Fruit fly (Drosophila melanogaster): Measurements from ENCODE around the gene Msp300.

The Msp300 gene

dm6 chr2L:5092992-5093695 is 7.5 kb upstream of the Msp300 start, which contains the start of gene Pgant5 (continued):
- TF ChIP-seq aop (GFP tag; IDR thresholded peaks at IDR 0.05) (no peak), CG15479 (GFP tag; optimal IDR thresholded peaks at IDR 0.05) (peak; percentile 79), CG1233 (GFP tag; optimal IDR thresholded peaks at IDR 0.05) (peak; percentile 18), exex (tag; optimal IDR thresholded peaks at IDR 0.05) (peak; percentile 15), CG5245 (GFP tag; optimal IDR thresholded peaks at IDR 0.05) (no peak), CG14860 (GFP tag; IDR thresholded peaks at IDR 0.05; ENCODE audit: partially characterized antibody) (peak; percentile 61; the same call in 1 of the 3 replicates), CG1603 (tag; optimal IDR thresholded peaks at IDR 0.05) (peak; percentile 7), CG3163 (GFP tag; optimal IDR thresholded peaks at IDR 0.05) (peak; percentile 35), amos (GFP tag; IDR thresholded peaks at IDR 0.05; ENCODE audit: partially characterized antibody) (peak; percentile 10), tin (GFP tag; optimal IDR thresholded peaks at IDR 0.05) (no peak), MBD-R2 (GFP tag; IDR thresholded peaks at IDR 0.05) (peak; percentile 24; the same call in 1 of the 2 replicates), tx (GFP tag; optimal IDR thresholded peaks at IDR 0.05) (peak; percentile 3), CG4707 (GFP tag; optimal IDR thresholded peaks at IDR 0.05) (no peak), Xbp1 (GFP tag; optimal IDR thresholded peaks at IDR 0.05) (no peak), sens (GFP tag) (peak; percentile 80), z (GFP tag; IDR thresholded peaks at IDR 0.05) (0 out of 3 replicates have a peak, but pooled peaks have one; percentile 17), CG6654 (GFP tag; optimal IDR thresholded peaks at IDR 0.05) (no peak), klu (GFP tag; IDR thresholded peaks at IDR 0.05) (0 out of 2 replicates have a peak, but pooled peaks have one; percentile 12), Trl (optimal IDR thresholded peaks at IDR 0.05) (peak; percentile 31 to 69), Trl (GFP tag; optimal IDR thresholded peaks at IDR 0.05) (peak; percentile 15), Rfx (GFP tag; IDR thresholded peaks at IDR 0.05) (peak; percentile 20; the same call in 1 of the 2 replicates), CG4404 (GFP tag; IDR thresholded peaks at IDR 0.05) (no peak), Hr39 (optimal IDR thresholded peaks at IDR 0.05) (no peak), inv (GFP tag; IDR thresholded peaks at IDR 0.05; ENCODE audit: partially characterized antibody) (peak; percentile 20; the same call in 1 of the 2 replicates), Drgx (GFP tag; IDR thresholded peaks at IDR 0.05) (peak; percentile 28; the same call in 1 of the 2 replicates), insv (GFP tag; optimal IDR thresholded peaks at IDR 0.05) (peak in 1 of 2 experiments; percentile 90), YL-1 (GFP tag; optimal IDR thresholded peaks at IDR 0.05) (peak; percentile 48), CG15601 (tag; optimal IDR thresholded peaks at IDR 0.05) (no peak), CG8290 (GFP tag; optimal IDR thresholded peaks at IDR 0.05) (no peak), CG8290 (tag; optimal IDR thresholded peaks at IDR 0.05) (peak in 1 of 2 experiments; percentile 35), CG8765 (GFP tag; IDR thresholded peaks at IDR 0.05) (no peak), dysf (GFP tag; IDR thresholded peaks at IDR 0.05) (no peak), CG13287 (GFP tag; IDR thresholded peaks at IDR 0.05; ENCODE audit: partially characterized antibody) (0 out of 2 replicates have a peak, but pooled peaks have one; percentile 59), CG8924 (tag; optimal IDR thresholded peaks at IDR 0.05) (peak; percentile 36), ken (GFP tag; IDR thresholded peaks at IDR 0.05) (no peak), pzg (GFP tag; optimal IDR thresholded peaks at IDR 0.05) (peak; percentile 36), kni (GFP tag; optimal IDR thresholded peaks at IDR 0.05) (peak; percentile 51), Deaf1 (tag; optimal IDR thresholded peaks at IDR 0.05) (peak; percentile 32), H2.0 (GFP tag; IDR thresholded peaks at IDR 0.05) (0 out of 2 replicates have a peak, but pooled peaks have one; percentile 11), Nf-YA (GFP tag; IDR thresholded peaks at IDR 0.05) (no peak), mld (GFP tag; IDR thresholded peaks at IDR 0.05; ENCODE audit: partially characterized antibody) (no peak), CG10959 (GFP tag; IDR thresholded peaks at IDR 0.05) (no peak), tup (GFP tag; optimal IDR thresholded peaks at IDR 0.05) (no peak), grn (GFP tag; optimal IDR thresholded peaks at IDR 0.05) (no peak), CG3281 (GFP tag; optimal IDR thresholded peaks at IDR 0.05) (peak; percentile 52), HmgZ (tag; optimal IDR thresholded peaks at IDR 0.05) (peak; percentile 10), tna (GFP tag; IDR thresholded peaks at IDR 0.05; ENCODE audit: partially characterized antibody) (peak; percentile 39; the same call in 1 of the 2 replicates), CG33557 (GFP tag; optimal IDR thresholded peaks at IDR 0.05) (no peak), h (optimal IDR thresholded peaks at IDR 0.05) (no peak), jumu (GFP tag; optimal IDR thresholded peaks at IDR 0.05) (peak; percentile 5)

All from whole organism, embryonic.